Worm (Caenorhabditis elegans) whole organism, mixed stage, embryonic: ENCODE measurements around the gene C09G9.1.
A peak's percentile ranks its signal among the peaks of the same experiment; 100 is the strongest.

Experiments used
- M03D4.4 ChIP-seq: sonication (generic microtip); optimal IDR thresholded peaks from 2 replicates; lab custom pipeline; 2017; ENCODE audit warnings: mild to moderate bottlenecking, missing genetic modification characterization, missing compliant biosample characterization
- bed-3 ChIP-seq: fragments of 200-800 bp; sonication (Bioruptor generic); optimal IDR thresholded peaks from 3 replicates; lab custom pipeline; 2018; ENCODE audit warnings: mild to moderate bottlenecking, missing genetic modification characterization, moderate library complexity, missing compliant biosample characterization
- blmp-1 ChIP-seq: fragments of 150-350 bp; optimal IDR thresholded peaks from 2 replicates; lab custom pipeline; 2014; ENCODE audit warnings: missing biosample characterization, missing genetic modification characterization
- ceh-39 ChIP-seq: fragments of 150-350 bp; optimal IDR thresholded peaks from 2 replicates; lab custom pipeline; 2014; ENCODE audit warnings: missing biosample characterization, missing genetic modification characterization
- ceh-43 ChIP-seq: fragments of 200-800 bp; sonication (Bioruptor generic); optimal IDR thresholded peaks from 2 replicates; lab custom pipeline; 2018; ENCODE audit warnings: mild to moderate bottlenecking, missing genetic modification characterization, moderate library complexity, missing compliant biosample characterization
- ceh-83 ChIP-seq: fragments of 200-800 bp; sonication (Bioruptor generic); optimal IDR thresholded peaks from 2 replicates; lab custom pipeline; 2018; ENCODE audit warnings: mild to moderate bottlenecking, missing genetic modification characterization, missing compliant biosample characterization
- ces-1 ChIP-seq: fragments of 150-350 bp; optimal IDR thresholded peaks from 2 replicates; lab custom pipeline; 2014; ENCODE audit warnings: missing biosample characterization, missing genetic modification reagents, missing genetic modification characterization
- drap-1 ChIP-seq: fragments of 200-800 bp; sonication (Bioruptor generic); optimal IDR thresholded peaks from 3 replicates; lab custom pipeline; 2018; ENCODE audit warnings: mild to moderate bottlenecking, missing genetic modification characterization, missing compliant biosample characterization
- elt-1 ChIP-seq: sonication (generic microtip); optimal IDR thresholded peaks from 2 replicates; lab custom pipeline; 2017; ENCODE audit warnings: missing genetic modification characterization, mild to moderate bottlenecking, missing compliant biosample characterization, antibody characterized with exemption, moderate library complexity, borderline replicate concordance; ENCODE audit not compliant: insufficient read depth
- elt-3 ChIP-seq: fragments of 150-350 bp; optimal IDR thresholded peaks from 2 replicates; lab custom pipeline; 2014; ENCODE audit warnings: missing biosample characterization, missing genetic modification characterization
- flh-1 ChIP-seq: fragments of 200-800 bp; sonication (Bioruptor generic); optimal IDR thresholded peaks from 2 replicates; lab custom pipeline; 2018; ENCODE audit warnings: mild to moderate bottlenecking, missing genetic modification characterization, moderate library complexity, missing compliant biosample characterization
- ham-2 ChIP-seq: fragments of 200-800 bp; sonication (Bioruptor generic); optimal IDR thresholded peaks from 2 replicates; lab custom pipeline; 2018; ENCODE audit warnings: mild to moderate bottlenecking, missing genetic modification characterization, missing compliant biosample characterization
- hlh-1 ChIP-seq: fragments of 150-350 bp; optimal IDR thresholded peaks from 2 replicates; lab custom pipeline; 2014; ENCODE audit warnings: missing biosample characterization, missing genetic modification reagents, missing genetic modification characterization
- lin-13 ChIP-seq: fragments of 150-350 bp; optimal IDR thresholded peaks from 2 replicates; lab custom pipeline; 2014; ENCODE audit warnings: missing biosample characterization, missing genetic modification characterization
- lin-32 ChIP-seq: fragments of 200-800 bp; sonication (Bioruptor generic); optimal IDR thresholded peaks from 2 replicates; lab custom pipeline; 2018; ENCODE audit warnings: mild to moderate bottlenecking, missing genetic modification characterization, missing compliant biosample characterization
- lsy-2 ChIP-seq: fragments of 150-350 bp; optimal IDR thresholded peaks from 2 replicates; lab custom pipeline; 2014; ENCODE audit warnings: missing biosample characterization, missing genetic modification characterization
- mab-5 ChIP-seq: fragments of 150-350 bp; optimal IDR thresholded peaks from 2 replicates; lab custom pipeline; 2014; ENCODE audit warnings: missing biosample characterization, missing genetic modification characterization
- mep-1 ChIP-seq: fragments of 150-350 bp; optimal IDR thresholded peaks from 2 replicates; lab custom pipeline; 2017; ENCODE audit warnings: missing biosample characterization, missing genetic modification reagents, missing genetic modification characterization, inconsistent platforms
- mls-2 ChIP-seq: sonication (generic microtip); optimal IDR thresholded peaks from 2 replicates; lab custom pipeline; 2016; ENCODE audit warnings: mild to moderate bottlenecking, missing genetic modification characterization, moderate library complexity, missing compliant biosample characterization
- nhr-12 ChIP-seq: fragments of 150-350 bp; optimal IDR thresholded peaks from 2 replicates; lab custom pipeline; 2014; ENCODE audit warnings: missing biosample characterization, missing genetic modification characterization
- nhr-2 ChIP-seq: fragments of 150-350 bp; optimal IDR thresholded peaks from 2 replicates; lab custom pipeline; 2014; ENCODE audit warnings: missing biosample characterization, missing genetic modification characterization
- nhr-237 ChIP-seq: fragments of 150-350 bp; optimal IDR thresholded peaks from 2 replicates; lab custom pipeline; 2014; ENCODE audit warnings: missing biosample characterization, missing genetic modification characterization
- nhr-28 ChIP-seq: fragments of 150-350 bp; optimal IDR thresholded peaks from 2 replicates; lab custom pipeline; 2014; ENCODE audit warnings: missing biosample characterization, missing genetic modification characterization
- nhr-76 ChIP-seq: sonication (generic microtip); optimal IDR thresholded peaks from 2 replicates; lab custom pipeline; 2017; ENCODE audit warnings: missing biosample characterization, missing genetic modification characterization
- pha-4 ChIP-seq: fragments of 150-350 bp; optimal IDR thresholded peaks from 2 replicates; lab custom pipeline; 2018; ENCODE audit warnings: missing biosample characterization, missing genetic modification reagents, missing genetic modification characterization
- sem-2 ChIP-seq: fragments of 200-800 bp; sonication (Bioruptor generic); optimal IDR thresholded peaks from 2 replicates; lab custom pipeline; 2018; ENCODE audit warnings: mild to moderate bottlenecking, missing genetic modification characterization, missing compliant biosample characterization
- snpc-4 ChIP-seq: fragments of 150-350 bp; optimal IDR thresholded peaks from 2 replicates; lab custom pipeline; 2014; ENCODE audit warnings: missing biosample characterization, missing genetic modification characterization
- sptf-1 ChIP-seq: sonication (generic microtip); optimal IDR thresholded peaks from 2 replicates; lab custom pipeline; 2017; ENCODE audit warnings: mild to moderate bottlenecking, missing genetic modification characterization, moderate library complexity, missing compliant biosample characterization
- unc-120 ChIP-seq: sonication (generic microtip); optimal IDR thresholded peaks from 2 replicates; lab custom pipeline; 2017; ENCODE audit warnings: missing genetic modification characterization, missing compliant biosample characterization; ENCODE audit not compliant: poor library complexity, severe bottlenecking
- unc-39 ChIP-seq: fragments of 150-350 bp; optimal IDR thresholded peaks from 2 replicates; lab custom pipeline; 2014; ENCODE audit warnings: missing biosample characterization, missing genetic modification characterization
- unc-62 ChIP-seq: fragments of 150-350 bp; optimal IDR thresholded peaks from 2 replicates; lab custom pipeline; 2014; ENCODE audit warnings: missing biosample characterization, missing genetic modification reagents, missing genetic modification characterization
- zip-8 ChIP-seq: fragments of 150-350 bp; optimal IDR thresholded peaks from 2 replicates; lab custom pipeline; 2014; ENCODE audit warnings: missing biosample characterization, missing genetic modification characterization
- ztf-11 ChIP-seq: fragments of 150-350 bp; optimal IDR thresholded peaks from 2 replicates; lab custom pipeline; 2014; ENCODE audit warnings: missing biosample characterization, missing genetic modification characterization

C09G9.1 gene

DNA sequence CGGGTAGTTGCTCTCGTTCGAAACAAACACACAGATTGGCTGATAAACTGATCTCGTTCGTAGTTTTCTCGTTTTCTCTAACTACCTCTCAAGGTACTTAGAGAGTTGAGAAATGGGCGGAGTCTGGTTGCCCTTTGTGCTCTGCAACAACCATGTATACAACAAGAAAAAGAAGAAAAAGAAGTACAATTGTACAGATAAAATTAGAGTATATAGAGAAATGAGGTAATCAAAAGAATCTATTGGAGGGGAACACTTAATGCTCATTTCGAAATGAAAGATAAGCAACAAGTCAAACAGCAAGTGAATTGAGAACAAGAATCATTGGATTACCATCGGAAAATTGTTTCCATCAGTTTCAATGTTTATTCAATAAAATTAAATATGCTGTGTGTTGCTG, at the start of gene C09G9.1:
TSS of gene C09G9.1 (minus strand) at position 143 of the 400 bp plus-strand sequence.
- TF ChIP-seq bed-3 (GFP tag; lab: Kevin White, UChicago): no peak

ce11 chrIV:8914187-8914586, 48.9 kb upstream of the C09G9.1 start:
- TF ChIP-seq zip-8 (tag; lab: Kevin White, UChicago): peak; percentile 31
- no peak for TF ChIP-seq mls-2 (tag; lab: Kevin White, UChicago)
- TF ChIP-seq, all 35 proteins: peak for 1

DNA sequence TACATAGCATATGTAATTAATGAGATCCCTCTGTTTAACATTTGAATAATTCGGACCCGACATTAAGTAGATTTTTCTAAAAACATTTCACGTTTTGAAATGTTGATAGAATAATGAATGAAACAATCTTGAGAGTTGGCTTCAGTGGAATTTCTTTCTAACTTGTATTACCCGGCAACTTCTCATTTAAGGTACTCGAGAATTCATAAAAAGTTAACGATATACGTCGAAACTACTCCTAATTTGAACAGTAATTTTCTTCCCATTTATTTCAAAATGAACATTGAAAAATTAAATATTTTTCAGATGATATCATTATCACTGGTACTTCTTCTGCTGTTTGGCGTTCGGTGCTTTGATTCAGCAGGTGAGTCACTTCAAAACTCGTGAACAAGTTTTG, 41.5 kb upstream of the C09G9.1 start, which contains the start of gene C27B7.7:
TSS of gene C27B7.7 (plus strand) at position 301 of the 400 bp plus-strand sequence.
- TF ChIP-seq nhr-28 (tag; lab: Kevin White, UChicago) (no peak), ham-2 (GFP tag; lab: Kevin White, UChicago) (no peak), blmp-1 (tag; lab: Kevin White, UChicago) (no peak), ceh-39 (tag; lab: Kevin White, UChicago) (no peak), mls-2 (tag; lab: Kevin White, UChicago) (no peak), ceh-43 (GFP tag; lab: Kevin White, UChicago) (no peak), zip-8 (tag; lab: Kevin White, UChicago) (no peak), ces-1 (no peak), lin-32 (no peak), snpc-4 (tag; lab: Kevin White, UChicago) (no peak), elt-3 (tag; lab: Kevin White, UChicago) (no peak), elt-1 (tag; lab: Kevin White, UChicago) (no peak), nhr-12 (tag; lab: Kevin White, UChicago) (no peak), lsy-2 (tag; lab: Kevin White, UChicago) (no peak), unc-39 (no peak), flh-1 (GFP tag; lab: Kevin White, UChicago) (no peak), nhr-76 (tag; lab: Kevin White, UChicago) (no peak), nhr-2 (tag; lab: Kevin White, UChicago) (no peak), drap-1 (GFP tag; lab: Kevin White, UChicago) (no peak), nhr-237 (tag; lab: Kevin White, UChicago) (no peak)

ce11 chrIV:8906164-8906563, 40.9 kb upstream of the C09G9.1 start, which contains the start of gene C27B7.6:
Gene C27B7.6, minus strand, starts transcription at chrIV:8906345.
- TF ChIP-seq unc-62 (GFP tag; lab: Kevin White, UChicago) (peak; percentile 43), M03D4.4 (no peak)

- TF ChIP-seq zip-8 (tag; lab: Kevin White, UChicago) (no peak), ceh-39 (tag; lab: Kevin White, UChicago) (no peak), unc-62 (GFP tag; lab: Kevin White, UChicago) (no peak), blmp-1 (tag; lab: Kevin White, UChicago) (no peak), unc-120 (no peak), mls-2 (tag; lab: Kevin White, UChicago) (no peak), unc-39 (no peak)
These were observed 36.1 kb upstream of the C09G9.1 start, which contains the start of gene C27B7.5 for ce11 chrIV:8901346-8901745. Gene C27B7.5, plus strand, starts transcription at chrIV:8901646.

DNA sequence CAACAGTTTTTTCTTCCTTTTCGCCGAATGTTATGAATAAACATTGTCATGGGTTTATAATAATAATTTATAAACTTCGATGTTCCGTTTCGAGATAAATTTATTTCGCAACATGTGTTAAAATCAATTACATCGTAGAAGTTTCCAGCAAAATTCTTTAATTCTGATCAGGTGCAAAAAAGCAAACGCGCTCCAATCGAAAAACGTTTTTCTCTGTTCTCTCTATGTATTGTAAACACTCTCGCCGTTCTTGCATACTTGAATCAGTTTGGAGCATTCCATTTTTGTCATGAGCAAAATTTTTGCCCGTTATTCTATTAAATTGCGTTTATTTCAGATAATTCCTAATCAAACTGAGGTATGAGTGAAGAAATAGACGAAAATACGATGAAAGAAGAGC, 28.5 kb upstream of the C09G9.1 start, which contains the start of gene rad-54.L2:
TSS of gene rad-54.L2 (plus strand) at position 332 of the 400 bp plus-strand sequence.
- TF ChIP-seq zip-8 (tag; lab: Kevin White, UChicago) (no peak), nhr-12 (tag; lab: Kevin White, UChicago) (no peak), unc-62 (GFP tag; lab: Kevin White, UChicago) (no peak), lin-13 (tag; lab: Kevin White, UChicago) (no peak), nhr-237 (tag; lab: Kevin White, UChicago) (peak; percentile 58), ztf-11 (no peak), sem-2 (no peak), snpc-4 (tag; lab: Kevin White, UChicago) (no peak), lsy-2 (tag; lab: Kevin White, UChicago) (peak; percentile 40), ham-2 (GFP tag; lab: Kevin White, UChicago) (no peak), bed-3 (GFP tag; lab: Kevin White, UChicago) (no peak), unc-120 (peak; percentile 58), lin-32 (no peak), M03D4.4 (no peak), ceh-43 (GFP tag; lab: Kevin White, UChicago) (no peak), hlh-1 (tag; lab: Kevin White, UChicago) (peak; percentile 21), nhr-76 (tag; lab: Kevin White, UChicago) (no peak), elt-3 (tag; lab: Kevin White, UChicago) (no peak), sptf-1 (tag; lab: Kevin White, UChicago) (no peak), mep-1 (peak; percentile 22), flh-1 (GFP tag; lab: Kevin White, UChicago) (no peak), ceh-83 (GFP tag; lab: Kevin White, UChicago) (no peak), nhr-28 (tag; lab: Kevin White, UChicago) (no peak), ces-1 (peak; percentile 57), ceh-39 (tag; lab: Kevin White, UChicago) (peak; percentile 20), elt-1 (tag; lab: Kevin White, UChicago) (no peak), mab-5 (tag; lab: Kevin White, UChicago) (no peak), unc-39 (no peak), mls-2 (tag; lab: Kevin White, UChicago) (no peak), pha-4 (tag; lab: Kevin White, UChicago) (peak; percentile 90)
